Worm (Caenorhabditis elegans) whole organism, dauer: ENCODE data around the gene arrd-17.

ENCODE experiments used
- unc-62 ChIP-seq: sonication (generic microtip); optimal IDR thresholded peaks from 2 replicates; lab custom pipeline; 2017; ENCODE audit warnings: missing biosample characterization, missing genetic modification reagents, missing genetic modification characterization

Gene arrd-17

ce11 chrIII:13630708-13631107 is at the start of gene arrd-17:
Gene arrd-17, minus strand, starts transcription at chrIII:13630808.
- TF ChIP-seq unc-62 = no peak

- no peak for TF ChIP-seq unc-62
These were observed 48.3 kb upstream of the arrd-17 start, which contains the start of gene sid-2 for ce11 chrIII:13678761-13679495. Gene sid-2, plus strand, starts transcription at chrIII:13679445.

- no peak for TF ChIP-seq unc-62
These were observed 42.2 kb upstream of the arrd-17 start, which contains the start of gene aqp-11 for ce11 chrIII:13672654-13673330. Gene aqp-11, plus strand, starts transcription at chrIII:13673280.

- no peak for TF ChIP-seq unc-62
These were observed 38.9 kb upstream of the arrd-17 start for ce11 chrIII:13669519-13669918.

- no peak for TF ChIP-seq unc-62
These were observed 37.1 kb upstream of the arrd-17 start, which contains the start of gene flp-15 for ce11 chrIII:13667739-13668138. Gene flp-15, minus strand, starts transcription at chrIII:13667839.

ce11 chrIII:13666406-13666805 is 35.8 kb upstream of the arrd-17 start:
- no peak for TF ChIP-seq unc-62

- TF ChIP-seq unc-62 = no peak
These were observed 29.5 kb upstream of the arrd-17 start for ce11 chrIII:13660123-13660522.

- no peak for TF ChIP-seq unc-62
These were observed 28.4 kb upstream of the arrd-17 start for ce11 chrIII:13659028-13659427.

- TF ChIP-seq unc-62 = no peak
These were observed 27.4 kb upstream of the arrd-17 start for ce11 chrIII:13657975-13658374.

ce11 chrIII:13656680-13657079 is 26.1 kb upstream of the arrd-17 start:
- no peak for TF ChIP-seq unc-62

ce11 chrIII:13654950-13655349 is 24.3 kb upstream of the arrd-17 start:
- TF ChIP-seq unc-62 = no peak

- TF ChIP-seq unc-62 = no peak
These were observed 22.1 kb upstream of the arrd-17 start for ce11 chrIII:13652708-13653107.

- no peak for TF ChIP-seq unc-62
These were observed 21.4 kb upstream of the arrd-17 start for ce11 chrIII:13652010-13652409.

ce11 chrIII:13651414-13651813 is 20.8 kb upstream of the arrd-17 start:
- no peak for TF ChIP-seq unc-62

ce11 chrIII:13648540-13648939 is 17.9 kb upstream of the arrd-17 start:
- no peak for TF ChIP-seq unc-62

- TF ChIP-seq unc-62 = no peak
These were observed 15.4 kb upstream of the arrd-17 start for ce11 chrIII:13645885-13646488.

ce11 chrIII:13644279-13644678 is 13.7 kb upstream of the arrd-17 start:
- no peak for TF ChIP-seq unc-62

- peak; percentile 42 for TF ChIP-seq unc-62
These were observed 12.9 kb upstream of the arrd-17 start, which contains the start of the genes drr-2 and set-16 for ce11 chrIII:13643534-13643933. Gene drr-2, minus strand, starts transcription at chrIII:13643570. Gene set-16, plus strand, starts transcription at chrIII:13643916.
